4 fruit fly cellular contexts compared by ENCODE assay signal in the genomic region with DNA sequence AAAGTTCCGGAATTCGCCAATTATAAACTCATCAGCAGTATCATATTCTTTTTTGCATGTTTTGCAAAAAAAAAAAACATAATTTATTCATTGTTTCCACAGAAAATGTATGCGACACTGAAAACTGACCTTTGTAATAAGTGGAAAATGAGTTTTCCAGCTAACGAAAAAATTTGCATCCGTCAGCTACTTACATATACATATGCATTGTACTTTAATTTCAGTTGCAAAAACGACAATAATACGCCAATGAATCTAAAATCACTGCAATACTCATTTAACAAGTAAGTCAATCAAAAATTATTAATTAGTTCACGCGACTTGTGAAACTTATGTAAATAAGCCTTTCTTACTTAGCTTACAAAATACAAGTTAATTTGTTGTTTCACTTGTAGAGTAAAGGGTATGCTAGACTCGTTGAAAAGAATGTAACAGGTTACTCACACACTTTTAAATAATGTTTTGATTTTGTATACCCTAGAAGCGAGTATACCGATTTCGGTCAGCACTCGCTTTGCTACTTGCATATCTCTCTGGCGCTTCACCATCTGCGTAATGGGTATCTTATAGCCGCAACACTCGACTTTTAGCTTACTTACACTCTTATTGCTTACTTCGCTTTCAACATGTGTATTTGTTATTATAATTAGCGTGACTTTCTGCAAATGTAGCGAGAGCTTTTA.
TF ChIP-seq lines count a peak whose summit lies in the region.

No protein-coding gene starts in this region.

TF ChIP-seq in whole organism, adult, 20 proteins besides CTCF, POLR2A, EP300 and RAD21 (continued from another document):
- peak; percentile 48 for TF ChIP-seq CG1620 (GFP tag; optimal IDR thresholded peaks at IDR 0.05; lab: Kevin White, UChicago)
- peak; percentile 96 for TF ChIP-seq bab1 (GFP tag; optimal IDR thresholded peaks at IDR 0.05; lab: Kevin White, UChicago)
- no peak for TF ChIP-seq Clk (GFP tag; optimal IDR thresholded peaks at IDR 0.05; lab: Kevin White, UChicago)
- peak; percentile 68 for TF ChIP-seq CG11617 (GFP tag; optimal IDR thresholded peaks at IDR 0.05; lab: Kevin White, UChicago)
TF ChIP-seq in whole organism, adult: peak in this region for 14.

TF ChIP-seq in whole organism, embryonic, 481 proteins besides CTCF, POLR2A, EP300 and RAD21 (continued from another document and continues in another):
- TF ChIP-seq wor (GFP tag; IDR thresholded peaks at IDR 0.05; lab: Robert Waterston, UW): no peak
- no peak for TF ChIP-seq HLH54F (GFP tag; optimal IDR thresholded peaks at IDR 0.05; lab: Kevin White, UChicago)
- TF ChIP-seq ftz-f1 (GFP tag; optimal IDR thresholded peaks at IDR 0.05; lab: Kevin White, UChicago): no peak
- no peak for TF ChIP-seq CG17912 (GFP tag; optimal IDR thresholded peaks at IDR 0.05; lab: Kevin White, UChicago)
- TF ChIP-seq lab (GFP tag; optimal IDR thresholded peaks at IDR 0.05; lab: Kevin White, UChicago): no peak
- no peak for TF ChIP-seq stwl (tag; optimal IDR thresholded peaks at IDR 0.05; lab: Kevin White, UChicago)
- peak; percentile 50; the same call in 1 of the 3 replicates for TF ChIP-seq HLH4C (GFP tag; IDR thresholded peaks at IDR 0.05; lab: Robert Waterston, UW; ENCODE audit: partially characterized antibody)
- no peak for TF ChIP-seq cad (GFP tag; optimal IDR thresholded peaks at IDR 0.05; lab: Kevin White, UChicago)
- TF ChIP-seq usp (GFP tag; optimal IDR thresholded peaks at IDR 0.05; lab: Kevin White, UChicago): no peak
- TF ChIP-seq CG6765 (GFP tag; optimal IDR thresholded peaks at IDR 0.05; lab: Kevin White, UChicago): no peak
- TF ChIP-seq CG7357 (GFP tag; IDR thresholded peaks at IDR 0.05; lab: Robert Waterston, UW): no peak
- no peak for TF ChIP-seq tup (GFP tag; optimal IDR thresholded peaks at IDR 0.05; lab: Kevin White, UChicago)
- no peak for TF ChIP-seq Kr (GFP tag; optimal IDR thresholded peaks at IDR 0.05; lab: Kevin White, UChicago)
- peak; percentile 17; the same call in 1 of the 2 replicates for TF ChIP-seq HLH3B (GFP tag; IDR thresholded peaks at IDR 0.05; lab: Robert Waterston, UW)
- TF ChIP-seq chif (GFP tag; optimal IDR thresholded peaks at IDR 0.05; lab: Kevin White, UChicago): peak; percentile 14 to 43
- TF ChIP-seq CG11398 (GFP tag; optimal IDR thresholded peaks at IDR 0.05; lab: Kevin White, UChicago): no peak
- TF ChIP-seq CG3281 (GFP tag; optimal IDR thresholded peaks at IDR 0.05; lab: Kevin White, UChicago): no peak
- 0 out of 3 replicates have a peak, but pooled peaks have one; percentile 9 for TF ChIP-seq CG34422 (GFP tag; IDR thresholded peaks at IDR 0.05; lab: Robert Waterston, UW)
- no peak for TF ChIP-seq CG4707 (GFP tag; optimal IDR thresholded peaks at IDR 0.05; lab: Kevin White, UChicago)
- no peak for TF ChIP-seq zfh1 (GFP tag; IDR thresholded peaks at IDR 0.05; lab: Robert Waterston, UW)
- TF ChIP-seq CG6791 (GFP tag; IDR thresholded peaks at IDR 0.05; lab: Robert Waterston, UW; ENCODE audit: partially characterized antibody): 0 out of 3 replicates have a peak, but pooled peaks have one; percentile 25
- no peak for TF ChIP-seq MTF-1 (GFP tag; optimal IDR thresholded peaks at IDR 0.05; lab: Kevin White, UChicago; ENCODE audit: borderline replicate concordance)
- TF ChIP-seq CG2875 (GFP tag; optimal IDR thresholded peaks at IDR 0.05; lab: Kevin White, UChicago): no peak
- no peak for TF ChIP-seq CG2678 (tag; optimal IDR thresholded peaks at IDR 0.05; lab: Kevin White, UChicago)
- TF ChIP-seq CG2199 (GFP tag; IDR thresholded peaks at IDR 0.05; lab: Robert Waterston, UW): 0 out of 3 replicates have a peak, but pooled peaks have one; percentile 18
- no peak for TF ChIP-seq CG8089 (GFP tag; optimal IDR thresholded peaks at IDR 0.05; lab: Kevin White, UChicago)
- peak; percentile 65; the same call in 2 of the 3 replicates for TF ChIP-seq CG11456 (GFP tag; IDR thresholded peaks at IDR 0.05; lab: Robert Waterston, UW)
- peak; percentile 36 for TF ChIP-seq Hsf (GFP tag; optimal IDR thresholded peaks at IDR 0.05; lab: Kevin White, UChicago)
- no peak for TF ChIP-seq Hand (GFP tag; optimal IDR thresholded peaks at IDR 0.05; lab: Kevin White, UChicago)
- no peak for TF ChIP-seq mld (GFP tag; IDR thresholded peaks at IDR 0.05; lab: Robert Waterston, UW; ENCODE audit: partially characterized antibody)
- TF ChIP-seq nom (GFP tag; optimal IDR thresholded peaks at IDR 0.05; lab: Kevin White, UChicago): no peak
- no peak for TF ChIP-seq tio (GFP tag; optimal IDR thresholded peaks at IDR 0.05; lab: Kevin White, UChicago)
- TF ChIP-seq eyg (GFP tag; optimal IDR thresholded peaks at IDR 0.05; lab: Kevin White, UChicago): peak; percentile 16
- TF ChIP-seq CG13287 (GFP tag; IDR thresholded peaks at IDR 0.05; lab: Robert Waterston, UW; ENCODE audit: partially characterized antibody): no peak
- no peak for TF ChIP-seq aop (GFP tag; IDR thresholded peaks at IDR 0.05; lab: Robert Waterston, UW)
- TF ChIP-seq pros (GFP tag; optimal IDR thresholded peaks at IDR 0.05; lab: Kevin White, UChicago): no peak
- no peak for TF ChIP-seq CG4328 (GFP tag; optimal IDR thresholded peaks at IDR 0.05; lab: Kevin White, UChicago)
- no peak for TF ChIP-seq Abd-B (GFP tag; optimal IDR thresholded peaks at IDR 0.05; lab: Kevin White, UChicago)

TF ChIP-seq in whole organism, prepupa, 60 proteins besides CTCF, POLR2A, EP300 and RAD21 (continued from another document):
- TF ChIP-seq pdm3 (GFP tag; optimal IDR thresholded peaks at IDR 0.05; lab: Kevin White, UChicago): no peak
- TF ChIP-seq achi (GFP tag; optimal IDR thresholded peaks at IDR 0.05; lab: Kevin White, UChicago): no peak
- TF ChIP-seq OdsH (GFP tag; optimal IDR thresholded peaks at IDR 0.05; lab: Kevin White, UChicago): no peak
- no peak for TF ChIP-seq Eip78C (GFP tag; lab: Kevin White, UChicago)
- peak; percentile 88 for TF ChIP-seq eg (GFP tag; IDR thresholded peaks at IDR 0.05; lab: Robert Waterston, UW)
- peak; percentile 68 for TF ChIP-seq Blimp-1 (GFP tag; optimal IDR thresholded peaks at IDR 0.05; lab: Kevin White, UChicago)
- TF ChIP-seq CG11902 (GFP tag; optimal IDR thresholded peaks at IDR 0.05; lab: Kevin White, UChicago): peak; percentile 82
- TF ChIP-seq cyc (GFP tag; optimal IDR thresholded peaks at IDR 0.05; lab: Kevin White, UChicago): no peak
- peak; percentile 49 for TF ChIP-seq fd59A (GFP tag; optimal IDR thresholded peaks at IDR 0.05; lab: Kevin White, UChicago)
- TF ChIP-seq CG7368 (GFP tag; optimal IDR thresholded peaks at IDR 0.05; lab: Kevin White, UChicago): no peak
- TF ChIP-seq CG10669 (GFP tag; optimal IDR thresholded peaks at IDR 0.05; lab: Kevin White, UChicago): no peak
- peak; percentile 74 for TF ChIP-seq CG8319 (GFP tag; optimal IDR thresholded peaks at IDR 0.05; lab: Kevin White, UChicago)
- no peak for TF ChIP-seq fd85E (GFP tag; optimal IDR thresholded peaks at IDR 0.05; lab: Kevin White, UChicago)
- TF ChIP-seq CG8119 (GFP tag; IDR thresholded peaks at IDR 0.05; lab: Robert Waterston, UW): peak; percentile 74; the same call in 2 of the 3 replicates
- no peak for TF ChIP-seq svp (GFP tag; lab: Kevin White, UChicago)
- no peak for TF ChIP-seq topi (GFP tag; optimal IDR thresholded peaks at IDR 0.05; lab: Kevin White, UChicago)
- TF ChIP-seq Eip93F (GFP tag; optimal IDR thresholded peaks at IDR 0.05; lab: Kevin White, UChicago): peak; percentile 28
- TF ChIP-seq CG34406 (GFP tag; optimal IDR thresholded peaks at IDR 0.05; lab: Kevin White, UChicago): peak; percentile 77
- no peak for TF ChIP-seq CG10631 (GFP tag; optimal IDR thresholded peaks at IDR 0.05; lab: Kevin White, UChicago)
- TF ChIP-seq CG6854 (GFP tag; optimal IDR thresholded peaks at IDR 0.05; lab: Kevin White, UChicago): peak; percentile 60
- TF ChIP-seq spab (GFP tag; optimal IDR thresholded peaks at IDR 0.05; lab: Kevin White, UChicago): no peak
- TF ChIP-seq CG4318 (GFP tag; optimal IDR thresholded peaks at IDR 0.05; lab: Kevin White, UChicago): no peak
- TF ChIP-seq CG32006 (GFP tag; optimal IDR thresholded peaks at IDR 0.05; lab: Kevin White, UChicago): no peak
- TF ChIP-seq CG11294 (GFP tag; IDR thresholded peaks at IDR 0.05; lab: Robert Waterston, UW): peak; percentile 65
- TF ChIP-seq salr (GFP tag; optimal IDR thresholded peaks at IDR 0.05; lab: Kevin White, UChicago): peak in 1 of 2 experiments; percentile 72
- TF ChIP-seq CG11762 (GFP tag; optimal IDR thresholded peaks at IDR 0.05; lab: Kevin White, UChicago; ENCODE audit: insufficient read depth): peak; percentile 71
- TF ChIP-seq Eip75B (GFP tag; optimal IDR thresholded peaks at IDR 0.05; lab: Kevin White, UChicago): no peak
- TF ChIP-seq Sox102F (GFP tag; optimal IDR thresholded peaks at IDR 0.05; lab: Kevin White, UChicago): peak; percentile 85
- TF ChIP-seq fkh (GFP tag; optimal IDR thresholded peaks at IDR 0.05; lab: Kevin White, UChicago): no peak
- no peak for TF ChIP-seq ss (GFP tag; optimal IDR thresholded peaks at IDR 0.05; lab: Kevin White, UChicago)
- peak; percentile 84 for TF ChIP-seq esn (GFP tag; optimal IDR thresholded peaks at IDR 0.05; lab: Kevin White, UChicago)
- TF ChIP-seq CG6276 (GFP tag; optimal IDR thresholded peaks at IDR 0.05; lab: Kevin White, UChicago): no peak

TF ChIP-seq in whole organism, pupa, 21 proteins besides CTCF, POLR2A, EP300 and RAD21 (continued from another document):
- no peak for TF ChIP-seq D1 (tag; optimal IDR thresholded peaks at IDR 0.05; lab: Kevin White, UChicago)
